Fruit fly (Drosophila melanogaster): ENCODE results near the gene CG33543.

CG33543 gene

DNA sequence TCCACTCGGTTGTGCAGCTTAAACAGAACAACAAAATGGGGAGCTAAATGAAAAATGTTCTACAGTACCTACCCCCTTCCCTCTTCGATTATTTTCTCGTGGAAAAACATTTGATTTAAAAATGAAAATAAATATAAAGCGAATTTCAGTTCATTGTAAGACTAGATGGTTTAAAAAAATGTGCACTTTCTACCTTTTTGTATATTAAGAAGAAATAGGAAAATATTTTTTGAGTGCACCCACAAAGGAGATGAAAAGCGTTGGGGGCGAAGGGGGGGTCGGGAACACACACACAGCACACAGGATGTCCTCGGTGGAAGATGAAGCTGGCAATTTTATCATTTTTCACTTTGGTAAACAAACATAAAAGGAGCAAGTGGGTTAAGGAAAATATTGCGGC lies 16.7 kb upstream of the CG33543 start:
- TF ChIP-seq ttk (optimal IDR thresholded peaks at IDR 0.05) (no peak), Sin3A (optimal IDR thresholded peaks at IDR 0.05) (no peak), psq (optimal IDR thresholded peaks at IDR 0.05) (no peak), insv (optimal IDR thresholded peaks at IDR 0.05) (no peak), Myc (optimal IDR thresholded peaks at IDR 0.05) (no peak), h (optimal IDR thresholded peaks at IDR 0.05) (no peak)

DNA sequence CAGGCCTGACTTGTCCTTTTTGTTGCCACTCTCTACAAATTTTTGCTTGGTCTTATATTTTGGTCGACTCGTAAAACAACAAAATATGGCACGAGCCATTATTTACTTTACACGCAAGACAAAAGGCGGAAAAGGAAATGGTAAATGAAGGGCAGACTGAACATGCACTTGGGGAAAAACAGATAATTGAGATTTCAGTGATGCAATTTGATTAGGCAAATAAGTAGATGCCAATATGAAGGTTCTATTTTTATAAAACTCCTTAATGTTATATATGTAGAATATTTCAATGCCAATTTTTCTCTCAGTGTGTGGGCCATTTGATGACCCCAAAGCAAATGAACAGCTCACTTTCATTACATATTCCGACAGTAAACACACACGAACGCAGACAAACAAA lies 9.1 kb upstream of the CG33543 start:
- TF ChIP-seq psq (optimal IDR thresholded peaks at IDR 0.05) (no peak), insv (optimal IDR thresholded peaks at IDR 0.05) (no peak), ttk (optimal IDR thresholded peaks at IDR 0.05) (no peak), h (optimal IDR thresholded peaks at IDR 0.05) (no peak), Myc (optimal IDR thresholded peaks at IDR 0.05) (no peak), Sin3A (optimal IDR thresholded peaks at IDR 0.05) (no peak)

DNA sequence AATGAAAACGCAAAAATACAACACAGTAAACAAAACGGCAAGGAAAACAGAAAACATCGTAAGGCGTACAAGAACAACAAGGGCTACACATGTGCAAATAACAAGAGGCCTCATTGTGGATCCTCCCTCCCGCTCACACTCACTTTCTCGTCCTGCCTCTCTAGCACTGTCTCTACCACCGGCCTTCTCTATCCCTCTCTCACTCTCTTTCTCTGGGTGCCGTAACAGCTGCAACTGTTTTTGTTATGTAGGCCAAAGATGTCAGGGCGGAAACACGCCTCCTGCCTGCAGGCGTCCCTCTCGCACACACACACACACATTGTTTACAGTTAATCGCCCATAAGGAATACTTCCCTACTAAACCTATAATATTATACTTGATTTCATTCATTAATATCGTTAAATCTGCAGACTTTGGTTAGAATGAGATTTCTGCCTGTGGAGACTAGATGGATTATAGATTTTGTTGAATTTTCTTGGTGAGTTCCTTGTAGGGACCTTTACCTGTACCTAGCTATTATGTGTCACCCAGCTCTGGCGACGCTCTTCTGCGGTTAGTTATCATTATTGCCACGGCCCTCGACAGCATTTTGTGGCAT lies 7.8 kb upstream of the CG33543 start:
- TF ChIP-seq h (optimal IDR thresholded peaks at IDR 0.05) (no peak), Sin3A (optimal IDR thresholded peaks at IDR 0.05) (no peak), psq (optimal IDR thresholded peaks at IDR 0.05) (no peak), ttk (optimal IDR thresholded peaks at IDR 0.05) (no peak), insv (optimal IDR thresholded peaks at IDR 0.05) (no peak), Myc (optimal IDR thresholded peaks at IDR 0.05) (no peak)

DNA sequence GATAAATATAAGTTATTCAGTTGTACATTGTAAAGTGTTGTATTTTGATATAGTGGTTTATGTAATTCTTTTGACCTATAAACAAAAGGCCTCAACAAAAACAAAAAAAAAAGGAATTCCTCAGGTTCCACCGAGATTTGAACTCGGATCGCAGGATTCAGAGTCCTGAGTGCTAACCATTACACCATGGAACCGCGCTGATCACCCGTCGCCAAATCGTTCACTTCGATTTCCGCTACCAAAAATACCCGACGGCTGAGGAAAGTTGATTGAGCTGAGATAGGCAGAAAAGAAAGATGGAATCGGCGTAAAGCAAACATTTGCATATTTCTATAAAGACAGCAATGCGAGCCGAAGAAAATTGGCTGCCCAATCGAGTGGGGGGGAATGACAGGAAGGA lies 6.9 kb upstream of the CG33543 start:
- TF ChIP-seq insv (optimal IDR thresholded peaks at IDR 0.05) (no peak), Myc (optimal IDR thresholded peaks at IDR 0.05) (no peak), h (optimal IDR thresholded peaks at IDR 0.05) (no peak), Sin3A (optimal IDR thresholded peaks at IDR 0.05) (no peak), ttk (optimal IDR thresholded peaks at IDR 0.05) (no peak), psq (optimal IDR thresholded peaks at IDR 0.05) (no peak)

DNA sequence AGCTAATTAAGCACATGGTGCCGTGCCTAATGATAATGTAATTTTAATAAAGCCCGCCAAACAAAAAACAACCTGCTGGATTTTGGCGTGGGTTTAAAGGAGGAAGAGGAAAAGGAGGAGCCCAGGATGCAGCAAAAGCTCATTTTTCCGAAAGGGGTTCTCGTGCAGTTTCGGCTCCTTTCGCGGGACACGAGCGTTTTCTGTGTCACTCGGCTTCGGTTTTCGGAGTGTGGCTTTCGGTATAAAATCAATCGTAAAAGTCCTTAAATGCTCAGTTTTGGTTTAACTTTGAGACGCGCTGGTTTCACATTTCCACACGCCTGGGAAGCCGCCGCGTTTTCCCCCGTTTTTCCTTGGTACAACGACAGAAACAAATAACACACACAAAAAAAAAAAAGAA lies 5.3 kb upstream of the CG33543 start:
- TF ChIP-seq ttk (optimal IDR thresholded peaks at IDR 0.05) (no peak), Sin3A (optimal IDR thresholded peaks at IDR 0.05) (no peak), h (optimal IDR thresholded peaks at IDR 0.05) (no peak), Myc (optimal IDR thresholded peaks at IDR 0.05) (no peak), insv (optimal IDR thresholded peaks at IDR 0.05) (no peak)

DNA sequence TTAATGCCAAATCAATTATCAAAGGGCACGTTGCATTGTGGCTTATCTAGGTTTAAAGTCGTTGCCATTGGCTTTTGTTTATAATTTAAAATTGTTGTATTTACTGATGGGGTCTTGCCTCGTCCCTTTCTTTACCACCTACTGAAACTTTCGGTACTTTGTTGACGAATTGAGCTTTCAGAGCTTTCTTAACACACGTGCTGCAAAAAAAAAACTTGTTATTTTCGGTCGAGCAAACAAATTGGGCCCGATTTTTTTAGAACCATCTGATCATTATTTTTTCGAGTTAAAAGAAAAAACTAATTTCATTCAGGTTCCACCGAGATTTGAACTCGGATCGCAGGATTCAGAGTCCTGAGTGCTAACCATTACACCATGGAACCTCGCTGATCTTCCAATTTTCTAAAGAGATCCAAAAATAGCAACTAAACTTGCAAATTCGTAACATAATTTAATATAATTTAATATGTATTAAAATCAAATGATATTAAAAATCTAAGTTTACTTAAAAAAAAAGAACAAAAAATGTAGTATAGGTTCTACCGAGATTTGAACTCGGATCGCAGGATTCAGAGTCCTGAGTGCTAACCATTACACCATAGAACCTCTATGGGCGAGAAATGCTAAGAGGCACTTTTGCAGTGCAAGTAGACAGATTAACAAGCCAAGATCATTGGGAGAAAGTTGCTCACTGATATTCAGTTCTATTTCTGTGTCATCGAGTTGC lies 4.4 kb upstream of the CG33543 start:
- TF ChIP-seq Sin3A (optimal IDR thresholded peaks at IDR 0.05) (no peak), ttk (optimal IDR thresholded peaks at IDR 0.05) (no peak), insv (optimal IDR thresholded peaks at IDR 0.05) (no peak), h (optimal IDR thresholded peaks at IDR 0.05) (no peak), Myc (optimal IDR thresholded peaks at IDR 0.05) (no peak), psq (optimal IDR thresholded peaks at IDR 0.05) (no peak)

DNA sequence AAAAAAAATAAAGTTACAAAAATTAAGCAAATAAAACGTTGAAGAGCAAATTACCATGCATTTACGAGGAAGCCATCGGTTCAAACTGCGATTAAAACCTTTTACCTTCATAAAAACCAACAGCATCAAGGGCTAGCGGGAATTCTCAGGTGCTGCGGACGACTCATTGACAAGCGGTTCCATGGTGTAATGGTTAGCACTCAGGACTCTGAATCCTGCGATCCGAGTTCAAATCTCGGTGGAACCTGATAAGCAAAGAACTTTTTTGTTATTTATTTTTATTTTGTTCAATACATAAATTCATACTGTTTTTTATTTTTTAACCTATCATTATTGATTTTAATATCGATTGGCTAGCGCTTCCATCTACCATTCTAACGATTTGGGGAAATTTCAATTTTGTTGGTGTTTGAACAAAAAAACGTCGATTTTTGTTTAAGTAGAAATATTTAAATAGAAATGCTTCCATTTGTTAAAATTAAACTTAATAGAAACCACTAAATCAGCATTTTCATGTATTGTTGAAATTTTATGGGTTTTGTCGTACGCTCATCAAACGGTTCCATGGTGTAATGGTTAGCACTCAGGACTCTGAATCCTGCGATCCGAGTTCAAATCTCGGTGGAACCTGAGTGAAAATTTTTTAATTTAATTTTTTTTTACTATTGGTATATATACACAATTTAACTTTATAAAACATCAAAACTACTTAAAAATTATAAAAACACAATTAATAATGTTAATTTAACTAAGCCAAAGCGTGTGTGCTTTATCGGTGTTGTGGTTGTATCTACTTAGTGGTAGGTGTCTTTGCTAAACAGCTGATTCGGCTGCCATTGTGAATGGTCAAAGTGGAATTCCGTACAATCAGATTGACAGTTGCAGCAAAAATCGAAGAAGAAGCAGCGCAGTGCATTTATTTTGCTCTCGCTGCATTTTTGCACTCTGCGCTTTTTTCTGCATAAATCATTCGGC lies 3.2 kb upstream of the CG33543 start, which contains the start of gene CG4238:
CG4238 (plus strand) TSS at position 880 of the 975 bp plus-strand sequence.
- no peak for TF ChIP-seq psq (optimal IDR thresholded peaks at IDR 0.05)
- no peak for TF ChIP-seq insv (optimal IDR thresholded peaks at IDR 0.05)
- TF ChIP-seq ttk (optimal IDR thresholded peaks at IDR 0.05) = no peak
- TF ChIP-seq Myc (optimal IDR thresholded peaks at IDR 0.05) = no peak
- TF ChIP-seq Sin3A (optimal IDR thresholded peaks at IDR 0.05) = no peak
- TF ChIP-seq h (optimal IDR thresholded peaks at IDR 0.05) = no peak

DNA sequence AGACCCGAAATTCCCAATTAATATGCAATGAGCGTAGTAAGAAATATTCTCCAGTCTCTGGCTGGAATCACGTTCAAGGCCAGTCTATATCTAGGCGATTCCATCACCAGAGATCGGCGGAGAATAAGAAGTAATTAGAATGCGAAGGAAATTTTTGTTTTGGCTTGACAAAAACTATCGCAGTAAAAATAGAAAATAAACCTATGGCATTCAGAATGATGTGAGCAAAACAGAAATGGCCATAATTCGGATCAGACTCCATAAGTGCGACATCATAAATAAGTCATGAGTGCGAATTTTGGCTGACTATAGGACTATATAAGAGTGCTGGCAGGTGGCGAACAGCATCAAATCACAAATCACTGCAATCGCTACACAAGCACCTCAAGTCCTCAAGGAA lies 2.0 kb upstream of the CG33543 start, which contains the start of gene Nplp4:
Nplp4 (plus strand) TSS at position 301 of the 400 bp plus-strand sequence.
- TF ChIP-seq psq (optimal IDR thresholded peaks at IDR 0.05) = no peak
- TF ChIP-seq h (optimal IDR thresholded peaks at IDR 0.05) = no peak
- no peak for TF ChIP-seq Myc (optimal IDR thresholded peaks at IDR 0.05)
- TF ChIP-seq insv (optimal IDR thresholded peaks at IDR 0.05) = no peak
- TF ChIP-seq Sin3A (optimal IDR thresholded peaks at IDR 0.05) = no peak
- TF ChIP-seq ttk (optimal IDR thresholded peaks at IDR 0.05) = no peak

DNA sequence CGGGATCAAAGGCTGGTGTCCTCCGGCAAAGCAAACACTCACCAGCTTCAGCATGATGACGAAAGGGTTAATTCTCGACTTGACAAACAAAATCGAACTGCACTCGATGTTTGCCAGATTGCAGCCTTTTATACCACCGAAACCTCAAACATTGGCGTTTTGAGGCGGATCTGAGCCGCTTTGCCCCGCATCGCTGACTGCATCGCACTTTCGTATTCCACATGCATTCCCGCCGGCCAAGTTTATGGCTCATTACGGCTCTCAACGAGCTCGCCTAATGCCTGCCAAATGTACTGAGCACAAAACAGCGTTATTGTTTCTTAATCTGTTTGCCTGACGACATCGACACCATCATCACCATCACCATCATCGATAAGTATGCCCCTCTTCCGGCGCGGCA lies 980 bp upstream of the CG33543 start, which contains the start of gene CG15353:
CG15353 (minus strand) TSS at position 101 of the 400 bp plus-strand sequence.
- TF ChIP-seq Sin3A (optimal IDR thresholded peaks at IDR 0.05) = no peak
- TF ChIP-seq psq (optimal IDR thresholded peaks at IDR 0.05) = no peak
- no peak for TF ChIP-seq h (optimal IDR thresholded peaks at IDR 0.05)
- no peak for TF ChIP-seq Myc (optimal IDR thresholded peaks at IDR 0.05)
- no peak for TF ChIP-seq ttk (optimal IDR thresholded peaks at IDR 0.05)
- TF ChIP-seq insv (optimal IDR thresholded peaks at IDR 0.05) = no peak

DNA sequence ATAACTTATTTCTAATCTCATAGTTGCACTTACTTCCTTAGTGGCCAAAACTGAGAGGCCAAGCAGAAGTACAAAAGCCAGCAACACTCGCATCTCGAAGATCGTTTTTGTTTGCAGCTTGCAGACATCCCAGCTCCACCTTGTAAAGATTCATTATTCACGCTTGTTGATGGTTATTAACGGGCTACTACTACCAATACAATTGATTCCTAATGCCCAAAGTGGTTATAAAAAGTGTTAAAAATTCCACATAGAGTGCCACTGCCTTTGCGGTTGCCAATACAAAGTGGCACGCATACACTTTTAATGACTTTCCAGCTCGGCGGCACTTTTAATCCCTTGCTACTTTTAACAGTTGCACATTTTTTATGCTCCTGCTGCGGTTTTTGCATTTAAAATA lies 14.1 kb downstream of the CG33543 start, which contains the start of gene Obp22a:
Obp22a (minus strand) TSS at position 101 of the 400 bp plus-strand sequence.
- TF ChIP-seq Sin3A (optimal IDR thresholded peaks at IDR 0.05) = no peak
- TF ChIP-seq psq (optimal IDR thresholded peaks at IDR 0.05) = no peak
- TF ChIP-seq ttk (optimal IDR thresholded peaks at IDR 0.05) = no peak
- no peak for TF ChIP-seq insv (optimal IDR thresholded peaks at IDR 0.05)
- TF ChIP-seq h (optimal IDR thresholded peaks at IDR 0.05) = no peak
- TF ChIP-seq Myc (optimal IDR thresholded peaks at IDR 0.05) = no peak

DNA sequence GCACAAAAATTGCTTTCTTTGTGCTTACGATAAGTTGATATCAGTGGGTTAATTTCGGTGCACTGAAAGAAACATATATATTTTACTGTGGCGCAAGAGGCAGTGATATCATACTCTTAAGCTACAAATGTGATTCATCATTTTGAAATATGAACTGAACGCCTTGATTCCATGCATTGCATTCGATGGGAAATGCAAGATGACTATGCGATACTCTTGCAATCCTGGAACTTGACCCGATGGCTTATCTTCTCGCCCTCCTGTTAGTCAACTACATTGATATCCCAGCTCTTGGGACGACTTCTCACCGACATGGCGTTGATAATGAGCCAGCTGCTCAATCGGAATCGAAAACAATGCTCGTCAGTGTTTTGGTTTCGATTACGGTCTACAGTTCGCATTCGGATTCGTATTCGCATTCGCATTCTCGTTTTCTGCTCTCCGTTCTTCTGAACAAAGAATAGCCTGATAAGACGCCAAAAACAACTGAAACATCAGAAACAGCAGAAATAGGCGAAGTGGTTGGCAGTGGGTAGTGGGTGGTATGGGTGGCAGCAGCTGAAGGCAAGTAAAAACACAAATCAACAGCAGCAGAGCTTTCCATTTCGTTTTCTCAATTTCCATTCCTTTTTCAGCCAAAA lies 16.7 kb downstream of the CG33543 start:
- TF ChIP-seq Myc (optimal IDR thresholded peaks at IDR 0.05) = no peak
- TF ChIP-seq ttk (optimal IDR thresholded peaks at IDR 0.05) = no peak
- TF ChIP-seq h (optimal IDR thresholded peaks at IDR 0.05) = no peak
